Fruit fly (Drosophila melanogaster): ENCODE results near the gene CG13058.

CG13058 gene

dm6 chr3L:16362119-16362653 lies 33.5 kb downstream of the CG13058 start, which contains the start of gene Cpr72Ea:
Gene Cpr72Ea (plus strand): TSS chr3L:16362603.
- TF ChIP-seq CG15710 (tag; optimal IDR thresholded peaks at IDR 0.05) (peak; percentile 55), CG17806 (tag; optimal IDR thresholded peaks at IDR 0.05) (peak; percentile 6), Ets98B (GFP tag; IDR thresholded peaks at IDR 0.05) (no peak), gl (tag; optimal IDR thresholded peaks at IDR 0.05) (no peak), rn (GFP tag; IDR thresholded peaks at IDR 0.05) (no peak), CG9948 (tag; optimal IDR thresholded peaks at IDR 0.05) (peak; percentile 73), CG34367 (tag; optimal IDR thresholded peaks at IDR 0.05) (peak; percentile 17), CG10348 (GFP tag; IDR thresholded peaks at IDR 0.05) (no peak), D1 (tag; optimal IDR thresholded peaks at IDR 0.05) (peak; percentile 49), Pif1B (GFP tag; optimal IDR thresholded peaks at IDR 0.05) (no peak), CG14655 (GFP tag; optimal IDR thresholded peaks at IDR 0.05) (peak; percentile 39), CG8159 (tag; optimal IDR thresholded peaks at IDR 0.05) (peak; percentile 72), CG13204 (GFP tag; optimal IDR thresholded peaks at IDR 0.05) (no peak), CG12605 (GFP tag; IDR thresholded peaks at IDR 0.05) (no peak)

dm6 chr3L:16364182-16364581 lies 35.5 kb downstream of the CG13058 start:
- TF ChIP-seq CG9948 (tag; optimal IDR thresholded peaks at IDR 0.05): peak; percentile 87
- TF ChIP-seq D1 (tag; optimal IDR thresholded peaks at IDR 0.05): peak; percentile 85
- peak; percentile 92 for TF ChIP-seq CG8159 (tag; optimal IDR thresholded peaks at IDR 0.05)
- peak; percentile 96 for TF ChIP-seq EcR (GFP tag; optimal IDR thresholded peaks at IDR 0.05)
- TF ChIP-seq CG4496 (GFP tag; IDR thresholded peaks at IDR 0.05): 0 out of 3 replicates have a peak, but pooled peaks have one; percentile 21
- 0 out of 2 replicates have a peak, but pooled peaks have one; percentile 24 for TF ChIP-seq CG32121 (GFP tag; IDR thresholded peaks at IDR 0.05)
- no peak for TF ChIP-seq Ets98B (GFP tag; IDR thresholded peaks at IDR 0.05)
- TF ChIP-seq fd96Ca (GFP tag; IDR thresholded peaks at IDR 0.05): no peak
- peak; percentile 76 for TF ChIP-seq gl (tag; optimal IDR thresholded peaks at IDR 0.05)
- TF ChIP-seq CG17806 (tag; optimal IDR thresholded peaks at IDR 0.05): peak; percentile 90
- TF ChIP-seq CG15710 (tag; optimal IDR thresholded peaks at IDR 0.05): peak; percentile 90
- peak; percentile 75 for TF ChIP-seq CG8301 (tag; optimal IDR thresholded peaks at IDR 0.05)
- TF ChIP-seq CG34367 (tag; optimal IDR thresholded peaks at IDR 0.05): peak; percentile 85
- peak; percentile 81 for TF ChIP-seq Pif1A (GFP tag; optimal IDR thresholded peaks at IDR 0.05)
- TF ChIP-seq Snoo (tag; optimal IDR thresholded peaks at IDR 0.05): peak; percentile 81
- TF ChIP-seq CG14655 (GFP tag; optimal IDR thresholded peaks at IDR 0.05): peak; percentile 85
- no peak for TF ChIP-seq CG13204 (GFP tag; optimal IDR thresholded peaks at IDR 0.05)
- no peak for TF ChIP-seq CG10348 (GFP tag; IDR thresholded peaks at IDR 0.05)
- no peak for TF ChIP-seq rn (GFP tag; IDR thresholded peaks at IDR 0.05)
- peak; percentile 86 for TF ChIP-seq Pif1B (GFP tag; optimal IDR thresholded peaks at IDR 0.05)
- peak; percentile 44; the same call in 1 of the 2 replicates for TF ChIP-seq CG12605 (GFP tag; IDR thresholded peaks at IDR 0.05)

- no peak for TF ChIP-seq CG9948 (tag; optimal IDR thresholded peaks at IDR 0.05)
- TF ChIP-seq CG4496 (GFP tag; IDR thresholded peaks at IDR 0.05): no peak
- TF ChIP-seq D1 (tag; optimal IDR thresholded peaks at IDR 0.05): no peak
- no peak for TF ChIP-seq CG14655 (GFP tag; optimal IDR thresholded peaks at IDR 0.05)
- TF ChIP-seq Snoo (tag; optimal IDR thresholded peaks at IDR 0.05): no peak
- TF ChIP-seq CG10348 (GFP tag; IDR thresholded peaks at IDR 0.05): no peak
- no peak for TF ChIP-seq EcR (GFP tag; optimal IDR thresholded peaks at IDR 0.05)
- no peak for TF ChIP-seq gl (tag; optimal IDR thresholded peaks at IDR 0.05)
- no peak for TF ChIP-seq fd96Ca (GFP tag; IDR thresholded peaks at IDR 0.05)
- no peak for TF ChIP-seq CG34367 (tag; optimal IDR thresholded peaks at IDR 0.05)
- TF ChIP-seq CG12605 (GFP tag; IDR thresholded peaks at IDR 0.05): no peak
- no peak for TF ChIP-seq CG17806 (tag; optimal IDR thresholded peaks at IDR 0.05)
- no peak for TF ChIP-seq Ets98B (GFP tag; IDR thresholded peaks at IDR 0.05)
Measured at dm6 chr3L:16364599-16364998, 36.0 kb downstream of the CG13058 start, which contains the start of gene Cpr72Eb. Gene Cpr72Eb (plus strand): TSS chr3L:16364899.

- TF ChIP-seq rn (GFP tag; IDR thresholded peaks at IDR 0.05) (no peak), Pif1B (GFP tag; optimal IDR thresholded peaks at IDR 0.05) (no peak), CG14655 (GFP tag; optimal IDR thresholded peaks at IDR 0.05) (no peak), CG4496 (GFP tag; IDR thresholded peaks at IDR 0.05) (no peak), EcR (GFP tag; optimal IDR thresholded peaks at IDR 0.05) (no peak), CG32121 (GFP tag; IDR thresholded peaks at IDR 0.05) (no peak), gl (tag; optimal IDR thresholded peaks at IDR 0.05) (no peak), CG9948 (tag; optimal IDR thresholded peaks at IDR 0.05) (no peak), CG8301 (tag; optimal IDR thresholded peaks at IDR 0.05) (no peak), fd96Ca (GFP tag; IDR thresholded peaks at IDR 0.05) (no peak), CG15710 (tag; optimal IDR thresholded peaks at IDR 0.05) (no peak), CG34367 (tag; optimal IDR thresholded peaks at IDR 0.05) (no peak), Pif1A (GFP tag; optimal IDR thresholded peaks at IDR 0.05) (no peak), D1 (tag; optimal IDR thresholded peaks at IDR 0.05) (no peak), CG12605 (GFP tag; IDR thresholded peaks at IDR 0.05) (no peak), CG8159 (tag; optimal IDR thresholded peaks at IDR 0.05) (no peak), CG10348 (GFP tag; IDR thresholded peaks at IDR 0.05) (no peak)
Measured at dm6 chr3L:16367240-16367639, 38.6 kb downstream of the CG13058 start, which contains the start of gene Cpr72Ec. Gene Cpr72Ec (minus strand): TSS chr3L:16367340.

- TF ChIP-seq Ets98B (GFP tag; IDR thresholded peaks at IDR 0.05) (no peak), CG14655 (GFP tag; optimal IDR thresholded peaks at IDR 0.05) (no peak), EcR (GFP tag; optimal IDR thresholded peaks at IDR 0.05) (peak; percentile 7), CG17806 (tag; optimal IDR thresholded peaks at IDR 0.05) (no peak), CG12605 (GFP tag; IDR thresholded peaks at IDR 0.05) (no peak), CG10348 (GFP tag; IDR thresholded peaks at IDR 0.05) (no peak), CG15710 (tag; optimal IDR thresholded peaks at IDR 0.05) (no peak), CG4496 (GFP tag; IDR thresholded peaks at IDR 0.05) (no peak), rn (GFP tag; IDR thresholded peaks at IDR 0.05) (no peak)
Measured at dm6 chr3L:16368199-16368598, 39.6 kb downstream of the CG13058 start, which contains the start of gene CG4842. Gene CG4842 (plus strand): TSS chr3L:16368389.
